Worm (Caenorhabditis elegans) whole organism, mixed stage, embryonic: Measurements from ENCODE around the gene D2096.11.

Source experiments
- M03D4.4 ChIP-seq: sonication (generic microtip); optimal IDR thresholded peaks from 2 replicates; lab custom pipeline; 2017; ENCODE audit warnings: mild to moderate bottlenecking, missing genetic modification characterization, missing compliant biosample characterization
- blmp-1 ChIP-seq: fragments of 150-350 bp; optimal IDR thresholded peaks from 2 replicates; lab custom pipeline; 2014; ENCODE audit warnings: missing biosample characterization, missing genetic modification characterization
- ceh-39 ChIP-seq: fragments of 150-350 bp; optimal IDR thresholded peaks from 2 replicates; lab custom pipeline; 2014; ENCODE audit warnings: missing biosample characterization, missing genetic modification characterization
- ceh-43 ChIP-seq: fragments of 200-800 bp; sonication (Bioruptor generic); optimal IDR thresholded peaks from 2 replicates; lab custom pipeline; 2018; ENCODE audit warnings: mild to moderate bottlenecking, missing genetic modification characterization, moderate library complexity, missing compliant biosample characterization
- ceh-83 ChIP-seq: fragments of 200-800 bp; sonication (Bioruptor generic); optimal IDR thresholded peaks from 2 replicates; lab custom pipeline; 2018; ENCODE audit warnings: mild to moderate bottlenecking, missing genetic modification characterization, missing compliant biosample characterization
- ces-1 ChIP-seq: fragments of 150-350 bp; optimal IDR thresholded peaks from 2 replicates; lab custom pipeline; 2014; ENCODE audit warnings: missing biosample characterization, missing genetic modification reagents, missing genetic modification characterization
- cnd-1 ChIP-seq: fragments of 200-800 bp; sonication (Bioruptor generic); optimal IDR thresholded peaks from 2 replicates; lab custom pipeline; 2018; ENCODE audit warnings: mild to moderate bottlenecking, missing genetic modification characterization, missing compliant biosample characterization
- drap-1 ChIP-seq: fragments of 200-800 bp; sonication (Bioruptor generic); optimal IDR thresholded peaks from 3 replicates; lab custom pipeline; 2018; ENCODE audit warnings: mild to moderate bottlenecking, missing genetic modification characterization, missing compliant biosample characterization
- elt-1 ChIP-seq: sonication (generic microtip); optimal IDR thresholded peaks from 2 replicates; lab custom pipeline; 2017; ENCODE audit warnings: missing genetic modification characterization, mild to moderate bottlenecking, missing compliant biosample characterization, antibody characterized with exemption, moderate library complexity, borderline replicate concordance; ENCODE audit not compliant: insufficient read depth
- elt-3 ChIP-seq: fragments of 150-350 bp; optimal IDR thresholded peaks from 2 replicates; lab custom pipeline; 2014; ENCODE audit warnings: missing biosample characterization, missing genetic modification characterization
- flh-1 ChIP-seq: fragments of 200-800 bp; sonication (Bioruptor generic); optimal IDR thresholded peaks from 2 replicates; lab custom pipeline; 2018; ENCODE audit warnings: mild to moderate bottlenecking, missing genetic modification characterization, moderate library complexity, missing compliant biosample characterization
- ham-2 ChIP-seq: fragments of 200-800 bp; sonication (Bioruptor generic); optimal IDR thresholded peaks from 2 replicates; lab custom pipeline; 2018; ENCODE audit warnings: mild to moderate bottlenecking, missing genetic modification characterization, missing compliant biosample characterization
- hlh-1 ChIP-seq: fragments of 150-350 bp; optimal IDR thresholded peaks from 2 replicates; lab custom pipeline; 2014; ENCODE audit warnings: missing biosample characterization, missing genetic modification reagents, missing genetic modification characterization
- lin-13 ChIP-seq: fragments of 150-350 bp; optimal IDR thresholded peaks from 2 replicates; lab custom pipeline; 2014; ENCODE audit warnings: missing biosample characterization, missing genetic modification characterization
- lin-32 ChIP-seq: fragments of 200-800 bp; sonication (Bioruptor generic); optimal IDR thresholded peaks from 2 replicates; lab custom pipeline; 2018; ENCODE audit warnings: mild to moderate bottlenecking, missing genetic modification characterization, missing compliant biosample characterization
- lsy-2 ChIP-seq: fragments of 150-350 bp; optimal IDR thresholded peaks from 2 replicates; lab custom pipeline; 2014; ENCODE audit warnings: missing biosample characterization, missing genetic modification characterization
- mab-5 ChIP-seq: fragments of 150-350 bp; optimal IDR thresholded peaks from 2 replicates; lab custom pipeline; 2014; ENCODE audit warnings: missing biosample characterization, missing genetic modification characterization
- mep-1 ChIP-seq: fragments of 150-350 bp; optimal IDR thresholded peaks from 2 replicates; lab custom pipeline; 2017; ENCODE audit warnings: missing biosample characterization, missing genetic modification reagents, missing genetic modification characterization, inconsistent platforms
- mls-2 ChIP-seq: sonication (generic microtip); optimal IDR thresholded peaks from 2 replicates; lab custom pipeline; 2016; ENCODE audit warnings: mild to moderate bottlenecking, missing genetic modification characterization, moderate library complexity, missing compliant biosample characterization
- nhr-2 ChIP-seq: fragments of 150-350 bp; optimal IDR thresholded peaks from 2 replicates; lab custom pipeline; 2014; ENCODE audit warnings: missing biosample characterization, missing genetic modification characterization
- nhr-237 ChIP-seq: fragments of 150-350 bp; optimal IDR thresholded peaks from 2 replicates; lab custom pipeline; 2014; ENCODE audit warnings: missing biosample characterization, missing genetic modification characterization
- nhr-28 ChIP-seq: fragments of 150-350 bp; optimal IDR thresholded peaks from 2 replicates; lab custom pipeline; 2014; ENCODE audit warnings: missing biosample characterization, missing genetic modification characterization
- nhr-76 ChIP-seq: sonication (generic microtip); optimal IDR thresholded peaks from 2 replicates; lab custom pipeline; 2017; ENCODE audit warnings: missing biosample characterization, missing genetic modification characterization
- pha-4 ChIP-seq: fragments of 150-350 bp; optimal IDR thresholded peaks from 2 replicates; lab custom pipeline; 2018; ENCODE audit warnings: missing biosample characterization, missing genetic modification reagents, missing genetic modification characterization
- sem-2 ChIP-seq: fragments of 200-800 bp; sonication (Bioruptor generic); optimal IDR thresholded peaks from 2 replicates; lab custom pipeline; 2018; ENCODE audit warnings: mild to moderate bottlenecking, missing genetic modification characterization, missing compliant biosample characterization
- snpc-4 ChIP-seq: fragments of 150-350 bp; optimal IDR thresholded peaks from 2 replicates; lab custom pipeline; 2014; ENCODE audit warnings: missing biosample characterization, missing genetic modification characterization
- sptf-1 ChIP-seq: sonication (generic microtip); optimal IDR thresholded peaks from 2 replicates; lab custom pipeline; 2017; ENCODE audit warnings: mild to moderate bottlenecking, missing genetic modification characterization, moderate library complexity, missing compliant biosample characterization
- unc-120 ChIP-seq: sonication (generic microtip); optimal IDR thresholded peaks from 2 replicates; lab custom pipeline; 2017; ENCODE audit warnings: missing genetic modification characterization, missing compliant biosample characterization; ENCODE audit not compliant: poor library complexity, severe bottlenecking
- unc-62 ChIP-seq: fragments of 150-350 bp; optimal IDR thresholded peaks from 2 replicates; lab custom pipeline; 2014; ENCODE audit warnings: missing biosample characterization, missing genetic modification reagents, missing genetic modification characterization
- zip-8 ChIP-seq: fragments of 150-350 bp; optimal IDR thresholded peaks from 2 replicates; lab custom pipeline; 2014; ENCODE audit warnings: missing biosample characterization, missing genetic modification characterization
- ztf-11 ChIP-seq: fragments of 150-350 bp; optimal IDR thresholded peaks from 2 replicates; lab custom pipeline; 2014; ENCODE audit warnings: missing biosample characterization, missing genetic modification characterization

D2096.11 gene

DNA sequence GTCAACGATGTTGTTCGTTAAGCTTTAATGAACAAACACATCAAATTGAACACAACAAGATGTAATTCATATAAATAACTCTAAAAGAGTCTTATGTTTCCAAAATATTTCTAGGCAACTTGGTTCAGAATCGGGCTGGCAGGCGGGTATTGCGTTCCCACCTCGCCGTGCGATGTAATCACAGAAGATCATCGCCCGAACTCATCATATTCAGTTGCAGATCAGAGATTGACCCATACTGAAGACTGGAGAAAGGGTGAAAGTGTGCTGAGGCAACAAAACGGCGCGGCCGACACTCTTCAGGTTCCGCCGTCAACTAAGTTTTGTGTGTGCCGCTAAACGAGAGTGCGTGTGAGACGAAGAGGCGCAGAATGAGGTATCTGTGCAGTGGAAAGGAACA lies 34.5 kb upstream of the D2096.11 start:
- no peak for TF ChIP-seq unc-120 (tag; lab: Kevin White, UChicago)
- TF ChIP-seq hlh-1 (tag; lab: Kevin White, UChicago) = peak; percentile 49
- peak; percentile 15 for TF ChIP-seq ceh-43 (GFP tag; lab: Kevin White, UChicago)
- peak; percentile 9 for TF ChIP-seq nhr-2
- peak; percentile 24 for TF ChIP-seq mls-2 (tag; lab: Kevin White, UChicago)
- peak; percentile 81 for TF ChIP-seq drap-1
- peak; percentile 28 for TF ChIP-seq cnd-1 (tag; lab: Kevin White, UChicago)
- peak; percentile 47 for TF ChIP-seq M03D4.4 (tag; lab: Kevin White, UChicago)
- no peak for TF ChIP-seq snpc-4 (tag; lab: Kevin White, UChicago)
- peak; percentile 73 for TF ChIP-seq lin-13 (tag; lab: Kevin White, UChicago)
- no peak for TF ChIP-seq ham-2 (GFP tag; lab: Kevin White, UChicago)
- TF ChIP-seq ztf-11 (tag; lab: Kevin White, UChicago) = no peak
- peak; percentile 59 for TF ChIP-seq sptf-1 (tag; lab: Kevin White, UChicago)
- TF ChIP-seq lsy-2 (tag; lab: Kevin White, UChicago) = peak; percentile 78
- peak; percentile 33 for TF ChIP-seq sem-2 (GFP tag; lab: Kevin White, UChicago)
- TF ChIP-seq pha-4 (tag; lab: Kevin White, UChicago) = peak; percentile 30
- peak; percentile 64 for TF ChIP-seq ceh-83 (GFP tag; lab: Kevin White, UChicago)
- TF ChIP-seq ces-1 (GFP tag; lab: Kevin White, UChicago) = peak; percentile 36
- TF ChIP-seq mep-1 = peak; percentile 32

DNA sequence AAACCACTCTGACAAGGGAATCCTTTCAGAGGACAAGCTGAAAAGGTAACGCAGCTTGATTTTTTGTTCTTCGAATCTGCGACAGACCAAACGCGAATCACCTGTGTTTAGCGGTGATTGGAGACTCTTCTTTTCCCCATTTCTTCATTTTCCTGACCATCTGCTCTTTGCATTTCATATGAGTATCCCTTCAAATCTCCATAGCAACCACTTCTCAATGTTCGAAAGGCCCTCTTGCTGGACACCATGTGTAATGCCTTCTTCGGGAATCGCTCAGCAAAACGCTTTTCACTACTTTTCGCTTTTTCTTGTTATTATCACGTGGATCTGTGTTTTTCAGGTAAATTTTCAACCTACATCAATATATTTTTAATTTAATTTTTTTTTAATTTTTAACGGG lies 32.5 kb upstream of the D2096.11 start, which contains the start of the genes T26A8.3 and tmem-231:
TSS of gene T26A8.3 (minus strand) at position 101 of the 400 bp plus-strand sequence.
TSS of gene tmem-231 (plus strand) at position 249 of the 400 bp plus-strand sequence.
- TF ChIP-seq nhr-2 = no peak
- TF ChIP-seq sem-2 (GFP tag; lab: Kevin White, UChicago) = no peak
- no peak for TF ChIP-seq nhr-76

DNA sequence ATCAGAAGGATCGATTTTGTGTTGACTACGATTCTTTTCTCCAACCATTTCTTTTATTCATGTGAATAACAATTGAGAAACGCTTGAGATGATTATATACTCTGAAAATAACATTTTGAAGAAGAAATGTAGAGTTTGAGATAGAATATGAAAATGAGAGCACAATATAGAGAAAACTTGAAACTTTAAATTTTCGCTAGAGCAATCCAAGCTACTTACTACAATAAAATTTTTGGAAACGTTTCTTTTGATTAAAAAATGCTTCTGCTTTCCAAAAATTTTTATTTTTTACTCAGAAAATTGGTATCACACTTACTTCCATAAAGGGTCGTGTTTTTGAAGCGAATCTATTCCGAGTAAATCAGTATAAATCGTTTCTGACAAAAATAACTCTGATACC lies 27.0 kb upstream of the D2096.11 start, which contains the start of gene M116.5:
TSS of gene M116.5 (minus strand) at position 101 of the 400 bp plus-strand sequence.
- TF ChIP-seq unc-120 (tag; lab: Kevin White, UChicago) (no peak), drap-1 (no peak), sptf-1 (tag; lab: Kevin White, UChicago) (no peak), cnd-1 (tag; lab: Kevin White, UChicago) (no peak), nhr-28 (tag; lab: Kevin White, UChicago) (no peak), zip-8 (tag; lab: Kevin White, UChicago) (no peak), lin-32 (GFP tag; lab: Kevin White, UChicago) (no peak), nhr-237 (tag; lab: Kevin White, UChicago) (no peak), flh-1 (GFP tag; lab: Kevin White, UChicago) (no peak), nhr-2 (no peak), M03D4.4 (tag; lab: Kevin White, UChicago) (no peak), mep-1 (no peak), unc-62 (no peak), elt-1 (tag; lab: Kevin White, UChicago) (no peak), ztf-11 (tag; lab: Kevin White, UChicago) (no peak), snpc-4 (tag; lab: Kevin White, UChicago) (no peak), mab-5 (no peak), nhr-76 (no peak), ceh-43 (GFP tag; lab: Kevin White, UChicago) (no peak), ces-1 (GFP tag; lab: Kevin White, UChicago) (no peak)

DNA sequence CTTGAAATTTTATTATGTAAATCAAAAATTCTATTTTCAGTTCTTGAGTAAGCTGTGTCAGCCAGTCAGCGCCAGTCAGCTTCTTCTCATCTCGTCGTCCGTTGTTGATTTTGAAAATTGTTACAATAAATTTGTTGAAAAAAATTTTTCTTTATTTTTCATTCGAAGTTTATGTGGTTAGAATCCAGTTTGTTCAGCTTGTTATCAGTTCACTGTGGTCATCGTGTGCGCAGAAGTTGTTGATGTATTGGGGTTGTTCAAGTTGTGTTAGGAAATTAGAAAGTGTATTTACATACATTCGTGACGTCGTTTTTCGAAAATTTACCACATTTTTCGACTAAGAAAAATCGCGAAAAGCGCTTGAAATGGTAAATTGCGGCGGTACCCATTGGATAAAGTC lies 3.8 kb upstream of the D2096.11 start:
- TF ChIP-seq nhr-237 (tag; lab: Kevin White, UChicago) (no peak), mab-5 (no peak), pha-4 (tag; lab: Kevin White, UChicago) (no peak)

ce11 chrIV:8396348-8396747 lies 2.3 kb upstream of the D2096.11 start, which contains the start of gene timm-17B.2:
Gene timm-17B.2, plus strand, starts transcription at chrIV:8396648.
- TF ChIP-seq ceh-83 (GFP tag; lab: Kevin White, UChicago) (no peak), lsy-2 (tag; lab: Kevin White, UChicago) (no peak), nhr-2 (no peak), elt-3 (tag; lab: Kevin White, UChicago) (no peak), mls-2 (tag; lab: Kevin White, UChicago) (no peak), mep-1 (no peak), drap-1 (no peak), ces-1 (GFP tag; lab: Kevin White, UChicago) (no peak), hlh-1 (tag; lab: Kevin White, UChicago) (no peak), blmp-1 (tag; lab: Kevin White, UChicago) (no peak), ceh-39 (tag; lab: Kevin White, UChicago) (no peak), zip-8 (tag; lab: Kevin White, UChicago) (no peak), cnd-1 (tag; lab: Kevin White, UChicago) (no peak), sem-2 (GFP tag; lab: Kevin White, UChicago) (no peak), nhr-237 (tag; lab: Kevin White, UChicago) (no peak), M03D4.4 (tag; lab: Kevin White, UChicago) (no peak), pha-4 (tag; lab: Kevin White, UChicago) (no peak), nhr-76 (no peak)
